In genomic region chr3R:10393654-10394367, dm6 we compare ENCODE assay signal across 1 fruit fly cellular context.
A peak's percentile ranks its signal among the peaks of the same experiment; 100 is the strongest.
TF ChIP-seq lines count a peak whose summit lies in the region.

No protein-coding gene starts in this region.

TF ChIP-seq in whole organism, embryonic, 481 proteins besides CTCF, POLR2A, EP300 and RAD21 (continued from another document and continues in another):
- TF ChIP-seq CG17912 (GFP tag; optimal IDR thresholded peaks at IDR 0.05; lab: Kevin White, UChicago) (no peak), CG16779 (GFP tag; IDR thresholded peaks at IDR 0.05; lab: Robert Waterston, UW) (peak; percentile 16; the same call in 1 of the 2 replicates), CG2120 (GFP tag; optimal IDR thresholded peaks at IDR 0.05; lab: Kevin White, UChicago) (peak; percentile 86), CG6254 (GFP tag; optimal IDR thresholded peaks at IDR 0.05; lab: Kevin White, UChicago) (no peak), CG1602 (GFP tag; optimal IDR thresholded peaks at IDR 0.05; lab: Kevin White, UChicago) (peak; percentile 62), Dll (GFP tag; IDR thresholded peaks at IDR 0.05; lab: Robert Waterston, UW; ENCODE audit: partially characterized antibody) (no peak), corto (GFP tag; optimal IDR thresholded peaks at IDR 0.05; lab: Kevin White, UChicago) (no peak), CG32767 (GFP tag; IDR thresholded peaks at IDR 0.05; lab: Robert Waterston, UW) (peak; percentile 89), fd96Cb (tag; optimal IDR thresholded peaks at IDR 0.05; lab: Kevin White, UChicago) (peak; percentile 78), CG8388 (GFP tag; optimal IDR thresholded peaks at IDR 0.05; lab: Kevin White, UChicago) (peak; percentile 73), vfl (GFP tag; optimal IDR thresholded peaks at IDR 0.05; lab: Kevin White, UChicago) (no peak), CG43689 (GFP tag; IDR thresholded peaks at IDR 0.05; lab: Robert Waterston, UW) (peak; percentile 61; the same call in 1 of the 2 replicates), tup (GFP tag; optimal IDR thresholded peaks at IDR 0.05; lab: Kevin White, UChicago) (no peak), Deaf1 (tag; optimal IDR thresholded peaks at IDR 0.05; lab: Kevin White, UChicago) (peak; percentile 54), ab (GFP tag; optimal IDR thresholded peaks at IDR 0.05; lab: Kevin White, UChicago) (no peak), hkb (optimal IDR thresholded peaks at IDR 0.05; lab: Kevin White, UChicago) (no peak), hkb (GFP tag; IDR thresholded peaks at IDR 0.05; lab: Robert Waterston, UW) (peak; percentile 92), Neu2 (GFP tag; optimal IDR thresholded peaks at IDR 0.05; lab: Kevin White, UChicago; ENCODE audit: borderline replicate concordance) (no peak), Rfx (GFP tag; IDR thresholded peaks at IDR 0.05; lab: Robert Waterston, UW) (peak; percentile 97), tio (GFP tag; optimal IDR thresholded peaks at IDR 0.05; lab: Kevin White, UChicago) (peak; percentile 62), CG14441 (GFP tag; IDR thresholded peaks at IDR 0.05; lab: Robert Waterston, UW) (peak; percentile 91), Xrp1 (GFP tag; IDR thresholded peaks at IDR 0.05; lab: Robert Waterston, UW) (peak; percentile 80; the same call in 1 of the 2 replicates), trem (tag; optimal IDR thresholded peaks at IDR 0.05; lab: Kevin White, UChicago) (peak; percentile 16), CG18011 (GFP tag; optimal IDR thresholded peaks at IDR 0.05; lab: Kevin White, UChicago) (peak; percentile 42), HmgD (GFP tag; optimal IDR thresholded peaks at IDR 0.05; lab: Kevin White, UChicago) (no peak), wor (GFP tag; IDR thresholded peaks at IDR 0.05; lab: Robert Waterston, UW) (peak; percentile 72), h (optimal IDR thresholded peaks at IDR 0.05; lab: Kevin White, UChicago) (no peak), CG3281 (GFP tag; optimal IDR thresholded peaks at IDR 0.05; lab: Kevin White, UChicago) (peak; percentile 38), ranshi (GFP tag; IDR thresholded peaks at IDR 0.05; lab: Robert Waterston, UW) (peak; percentile 80; the same call in 1 of the 2 replicates), CG7372 (GFP tag; IDR thresholded peaks at IDR 0.05; lab: Robert Waterston, UW) (peak; percentile 82), nom (GFP tag; optimal IDR thresholded peaks at IDR 0.05; lab: Kevin White, UChicago) (no peak), gcm2 (GFP tag; optimal IDR thresholded peaks at IDR 0.05; lab: Kevin White, UChicago) (peak; percentile 43), Usf (GFP tag; optimal IDR thresholded peaks at IDR 0.05; lab: Kevin White, UChicago) (no peak), Stat92E (GFP tag; optimal IDR thresholded peaks at IDR 0.05; lab: Kevin White, UChicago) (no peak), toy (GFP tag; IDR thresholded peaks at IDR 0.05; lab: Robert Waterston, UW) (0 out of 2 replicates have a peak, but pooled peaks have one; percentile 51), CG18599 (GFP tag; optimal IDR thresholded peaks at IDR 0.05; lab: Kevin White, UChicago) (peak; percentile 62), nerfin-2 (GFP tag; IDR thresholded peaks at IDR 0.05; lab: Robert Waterston, UW; ENCODE audit: partially characterized antibody) (no peak), CG8478 (optimal IDR thresholded peaks at IDR 0.05; lab: Kevin White, UChicago) (no peak), CG17186 (GFP tag; optimal IDR thresholded peaks at IDR 0.05; lab: Kevin White, UChicago) (no peak), CG17385 (GFP tag; optimal IDR thresholded peaks at IDR 0.05; lab: Kevin White, UChicago) (peak; percentile 79), CG2889 (GFP tag; IDR thresholded peaks at IDR 0.05; lab: Robert Waterston, UW) (peak; percentile 82), CG4424 (GFP tag; optimal IDR thresholded peaks at IDR 0.05; lab: Kevin White, UChicago) (peak; percentile 70), gfzf (GFP tag; optimal IDR thresholded peaks at IDR 0.05; lab: Kevin White, UChicago) (no peak), az2 (GFP tag; optimal IDR thresholded peaks at IDR 0.05; lab: Kevin White, UChicago) (peak; percentile 72), Oaz (GFP tag; IDR thresholded peaks at IDR 0.05; lab: Robert Waterston, UW) (peak; percentile 82), CG11247 (GFP tag; IDR thresholded peaks at IDR 0.05; lab: Robert Waterston, UW) (peak; percentile 75), CG12104 (GFP tag; optimal IDR thresholded peaks at IDR 0.05; lab: Kevin White, UChicago) (peak; percentile 55), klu (GFP tag; IDR thresholded peaks at IDR 0.05; lab: Robert Waterston, UW) (no peak), CG2129 (GFP tag; IDR thresholded peaks at IDR 0.05; lab: Robert Waterston, UW; ENCODE audit: partially characterized antibody) (no peak), CG13775 (GFP tag; optimal IDR thresholded peaks at IDR 0.05; lab: Kevin White, UChicago) (peak; percentile 72), CG9215 (GFP tag; IDR thresholded peaks at IDR 0.05; lab: Robert Waterston, UW) (peak; percentile 43; the same call in 1 of the 2 replicates), CG11723 (GFP tag; optimal IDR thresholded peaks at IDR 0.05; lab: Kevin White, UChicago) (peak; percentile 72), CG15011 (GFP tag; optimal IDR thresholded peaks at IDR 0.05; lab: Kevin White, UChicago) (peak; percentile 16), Bdp1 (GFP tag; optimal IDR thresholded peaks at IDR 0.05; lab: Kevin White, UChicago) (no peak), CG13123 (GFP tag; optimal IDR thresholded peaks at IDR 0.05; lab: Kevin White, UChicago) (peak; percentile 50), btn (GFP tag; optimal IDR thresholded peaks at IDR 0.05; lab: Kevin White, UChicago) (peak; percentile 52), ci (GFP tag; IDR thresholded peaks at IDR 0.05; lab: Robert Waterston, UW) (peak; percentile 92), exex (tag; optimal IDR thresholded peaks at IDR 0.05; lab: Kevin White, UChicago) (no peak), vnd (GFP tag; IDR thresholded peaks at IDR 0.05; lab: Robert Waterston, UW; ENCODE audit: partially characterized antibody) (no peak), CG13894 (tag; optimal IDR thresholded peaks at IDR 0.05; lab: Kevin White, UChicago) (peak; percentile 30), CG7963 (GFP tag; IDR thresholded peaks at IDR 0.05; lab: Robert Waterston, UW; ENCODE audit: partially characterized antibody) (no peak), lov (optimal IDR thresholded peaks at IDR 0.05; lab: Kevin White, UChicago) (no peak), lov (GFP tag; IDR thresholded peaks at IDR 0.05; lab: Robert Waterston, UW) (peak; percentile 77; the same call in 2 of the 3 replicates), nmo (GFP tag; optimal IDR thresholded peaks at IDR 0.05; lab: Kevin White, UChicago) (peak; percentile 87), CG11504 (tag; optimal IDR thresholded peaks at IDR 0.05; lab: Kevin White, UChicago) (peak; percentile 86), Hey (tag; optimal IDR thresholded peaks at IDR 0.05; lab: Kevin White, UChicago) (peak; percentile 14), CG15073 (GFP tag; optimal IDR thresholded peaks at IDR 0.05; lab: Kevin White, UChicago) (no peak), CG4360 (GFP tag; IDR thresholded peaks at IDR 0.05; lab: Robert Waterston, UW) (no peak), CG10654 (GFP tag; optimal IDR thresholded peaks at IDR 0.05; lab: Kevin White, UChicago) (peak; percentile 73), onecut (GFP tag; IDR thresholded peaks at IDR 0.05; lab: Robert Waterston, UW) (peak; percentile 61), tap (tag; optimal IDR thresholded peaks at IDR 0.05; lab: Kevin White, UChicago) (peak; percentile 81), sima (GFP tag; optimal IDR thresholded peaks at IDR 0.05; lab: Kevin White, UChicago) (peak; percentile 4), sob (GFP tag; IDR thresholded peaks at IDR 0.05; lab: Robert Waterston, UW) (peak; percentile 90), CG8359 (GFP tag; optimal IDR thresholded peaks at IDR 0.05; lab: Kevin White, UChicago; ENCODE audit: borderline replicate concordance) (no peak), dati (GFP tag; IDR thresholded peaks at IDR 0.05; lab: Robert Waterston, UW) (0 out of 2 replicates have a peak, but pooled peaks have one; percentile 33), Fer3 (tag; optimal IDR thresholded peaks at IDR 0.05; lab: Kevin White, UChicago) (peak; percentile 86), tll (GFP tag; optimal IDR thresholded peaks at IDR 0.05; lab: Kevin White, UChicago) (no peak), Ravus (GFP tag; IDR thresholded peaks at IDR 0.05; lab: Robert Waterston, UW) (peak; percentile 55; the same call in 1 of the 2 replicates), shn (GFP tag; optimal IDR thresholded peaks at IDR 0.05; lab: Kevin White, UChicago) (peak; percentile 43), ewg (GFP tag; optimal IDR thresholded peaks at IDR 0.05; lab: Kevin White, UChicago) (peak; percentile 66), so (GFP tag; IDR thresholded peaks at IDR 0.05; lab: Robert Waterston, UW) (peak; percentile 91), CG5245 (GFP tag; optimal IDR thresholded peaks at IDR 0.05; lab: Kevin White, UChicago) (peak; percentile 55), D19B (GFP tag; optimal IDR thresholded peaks at IDR 0.05; lab: Kevin White, UChicago) (peak; percentile 30), Lim3 (GFP tag; IDR thresholded peaks at IDR 0.05; lab: Robert Waterston, UW) (peak; percentile 63; the same call in 1 of the 2 replicates), Chrac-16 (GFP tag; optimal IDR thresholded peaks at IDR 0.05; lab: Kevin White, UChicago) (peak; percentile 55), CG6765 (GFP tag; optimal IDR thresholded peaks at IDR 0.05; lab: Kevin White, UChicago) (peak; percentile 64), CG2202 (tag; optimal IDR thresholded peaks at IDR 0.05; lab: Kevin White, UChicago) (no peak), CG10565 (GFP tag; optimal IDR thresholded peaks at IDR 0.05; lab: Kevin White, UChicago) (no peak), GATAe (GFP tag; conservative IDR thresholded peaks at IDR 0.05; lab: Robert Waterston, UW) (no peak), Sin3A (optimal IDR thresholded peaks at IDR 0.05; lab: Kevin White, UChicago) (no peak), Lhr (GFP tag; optimal IDR thresholded peaks at IDR 0.05; lab: Kevin White, UChicago) (peak; percentile 7), CG31365 (tag; optimal IDR thresholded peaks at IDR 0.05; lab: Kevin White, UChicago) (peak; percentile 37), Hmr (GFP tag; optimal IDR thresholded peaks at IDR 0.05; lab: Kevin White, UChicago) (peak; percentile 76), sna (GFP tag; IDR thresholded peaks at IDR 0.05; lab: Robert Waterston, UW; ENCODE audit: partially characterized antibody) (no peak), CG8924 (tag; optimal IDR thresholded peaks at IDR 0.05; lab: Kevin White, UChicago) (peak; percentile 87), CG8944 (GFP tag; optimal IDR thresholded peaks at IDR 0.05; lab: Kevin White, UChicago) (peak; percentile 69), CG10462 (GFP tag; optimal IDR thresholded peaks at IDR 0.05; lab: Kevin White, UChicago) (peak; percentile 70), sens (GFP tag; lab: Kevin White, UChicago) (peak; percentile 96), CG31441 (GFP tag; IDR thresholded peaks at IDR 0.05; lab: Robert Waterston, UW) (peak; percentile 83), CG6689 (GFP tag; IDR thresholded peaks at IDR 0.05; lab: Robert Waterston, UW) (peak; percentile 82), caup (GFP tag; optimal IDR thresholded peaks at IDR 0.05; lab: Kevin White, UChicago; ENCODE audit: severe bottlenecking) (peak; percentile 60), CG10209 (GFP tag; optimal IDR thresholded peaks at IDR 0.05; lab: Kevin White, UChicago) (peak; percentile 85), jumu (GFP tag; optimal IDR thresholded peaks at IDR 0.05; lab: Kevin White, UChicago) (peak; percentile 39), BtbVII (GFP tag; optimal IDR thresholded peaks at IDR 0.05; lab: Kevin White, UChicago) (peak; percentile 67), gsb-n (tag; optimal IDR thresholded peaks at IDR 0.05; lab: Kevin White, UChicago) (no peak), CG4617 (GFP tag; optimal IDR thresholded peaks at IDR 0.05; lab: Kevin White, UChicago; ENCODE audit: borderline replicate concordance) (peak; percentile 28), kah (GFP tag; optimal IDR thresholded peaks at IDR 0.05; lab: Kevin White, UChicago) (peak; percentile 42), pros (GFP tag; optimal IDR thresholded peaks at IDR 0.05; lab: Kevin White, UChicago) (no peak), Abd-B (GFP tag; optimal IDR thresholded peaks at IDR 0.05; lab: Kevin White, UChicago) (peak; percentile 77), CG2678 (tag; optimal IDR thresholded peaks at IDR 0.05; lab: Kevin White, UChicago) (peak; percentile 90), Camta (GFP tag; optimal IDR thresholded peaks at IDR 0.05; lab: Kevin White, UChicago) (peak; percentile 83), D (optimal IDR thresholded peaks at IDR 0.05; lab: Kevin White, UChicago) (no peak), D (GFP tag; optimal IDR thresholded peaks at IDR 0.05; lab: Kevin White, UChicago) (peak; percentile 45), CG1647 (GFP tag; optimal IDR thresholded peaks at IDR 0.05; lab: Kevin White, UChicago) (peak; percentile 52), al (GFP tag; IDR thresholded peaks at IDR 0.05; lab: Robert Waterston, UW) (peak; percentile 57), tgo (GFP tag; IDR thresholded peaks at IDR 0.05; lab: Robert Waterston, UW) (peak; percentile 90), CG10274 (GFP tag; optimal IDR thresholded peaks at IDR 0.05; lab: Kevin White, UChicago) (no peak), dmrt99B (tag; optimal IDR thresholded peaks at IDR 0.05; lab: Kevin White, UChicago) (peak; percentile 87), fd64A (GFP tag; optimal IDR thresholded peaks at IDR 0.05; lab: Kevin White, UChicago) (peak; percentile 23), CG1832 (GFP tag; optimal IDR thresholded peaks at IDR 0.05; lab: Kevin White, UChicago) (no peak), zfh2 (GFP tag; optimal IDR thresholded peaks at IDR 0.05; lab: Kevin White, UChicago) (no peak), crp (GFP tag; optimal IDR thresholded peaks at IDR 0.05; lab: Kevin White, UChicago) (peak in 1 of 2 experiments; percentile 39), grn (GFP tag; optimal IDR thresholded peaks at IDR 0.05; lab: Kevin White, UChicago) (peak; percentile 99), bab2 (GFP tag; optimal IDR thresholded peaks at IDR 0.05; lab: Kevin White, UChicago) (peak; percentile 83), z (GFP tag; IDR thresholded peaks at IDR 0.05; lab: Robert Waterston, UW) (no peak), CG14667 (GFP tag; IDR thresholded peaks at IDR 0.05; lab: Robert Waterston, UW) (peak; percentile 63), lab (GFP tag; optimal IDR thresholded peaks at IDR 0.05; lab: Kevin White, UChicago) (peak; percentile 82), CG32532 (GFP tag; IDR thresholded peaks at IDR 0.05; lab: Robert Waterston, UW) (peak; percentile 75; the same call in 1 of the 2 replicates), CG7556 (GFP tag; optimal IDR thresholded peaks at IDR 0.05; lab: Kevin White, UChicago) (peak; percentile 87), CG15479 (GFP tag; optimal IDR thresholded peaks at IDR 0.05; lab: Kevin White, UChicago) (no peak), crol (GFP tag; IDR thresholded peaks at IDR 0.05; lab: Robert Waterston, UW) (no peak; the same call in 1 of the 2 replicates)
